Worm (Caenorhabditis elegans) whole organism, L3 larva: ENCODE data around the gene abu-1.

Source experiments
- aly-2 ChIP-seq: fragments of 150-350 bp; optimal IDR thresholded peaks from 2 replicates; lab custom pipeline; 2014; ENCODE audit warnings: missing biosample characterization, missing genetic modification characterization
- ama-1 ChIP-seq: fragments of 150-350 bp; optimal IDR thresholded peaks from 2 replicates; lab custom pipeline; 2018
- ceh-16 ChIP-seq: sonication (generic microtip); optimal IDR thresholded peaks from 2 replicates; lab custom pipeline; 2017; ENCODE audit warnings: missing biosample characterization, missing genetic modification characterization
- ceh-28 ChIP-seq: fragments of 150-350 bp; optimal IDR thresholded peaks from 2 replicates; lab custom pipeline; 2014; ENCODE audit warnings: missing biosample characterization, missing genetic modification reagents, missing genetic modification characterization
- ceh-82 ChIP-seq: fragments of 150-350 bp; optimal IDR thresholded peaks from 2 replicates; lab custom pipeline; 2014; ENCODE audit warnings: missing biosample characterization, missing genetic modification characterization
- daf-12 ChIP-seq: fragments of 150-350 bp; optimal IDR thresholded peaks from 2 replicates; lab custom pipeline; 2014; ENCODE audit warnings: missing biosample characterization, missing genetic modification reagents, missing genetic modification characterization
- egl-27 ChIP-seq: sonication (generic microtip); optimal IDR thresholded peaks from 4 replicates; lab custom pipeline; 2017; ENCODE audit warnings: missing biosample characterization, missing genetic modification reagents, missing genetic modification characterization
- egl-5 ChIP-seq: fragments of 150-350 bp; optimal IDR thresholded peaks from 2 replicates; lab custom pipeline; 2017; ENCODE audit warnings: missing biosample characterization, missing genetic modification reagents, missing genetic modification characterization, inconsistent platforms
- elt-2 ChIP-seq: sonication (generic microtip); optimal IDR thresholded peaks from 2 replicates; lab custom pipeline; 2016; ENCODE audit warnings: missing genetic modification reagents, mild to moderate bottlenecking, missing genetic modification characterization, missing compliant biosample characterization
- eor-1 ChIP-seq, 2 experiments: fragments of 150-350 bp; optimal IDR thresholded peaks; 2 replicates each; lab custom pipeline; 2014 to 2018; ENCODE audit warnings: missing biosample characterization in 2 of 2, missing genetic modification characterization in 2 of 2
- fkh-10 ChIP-seq: sonication (generic microtip); optimal IDR thresholded peaks from 2 replicates; lab custom pipeline; 2017; ENCODE audit warnings: missing biosample characterization, missing genetic modification reagents, missing genetic modification characterization
- fkh-2 ChIP-seq: fragments of 150-350 bp; optimal IDR thresholded peaks from 2 replicates; lab custom pipeline; 2014; ENCODE audit warnings: missing biosample characterization, missing genetic modification reagents, missing genetic modification characterization
- fos-1 ChIP-seq: fragments of 150-350 bp; optimal IDR thresholded peaks from 2 replicates; lab custom pipeline; 2014; ENCODE audit warnings: missing biosample characterization, missing genetic modification characterization
- hmg-11 ChIP-seq: sonication (generic microtip); optimal IDR thresholded peaks from 2 replicates; lab custom pipeline; 2016; ENCODE audit warnings: missing genetic modification characterization, missing compliant biosample characterization
- jun-1 ChIP-seq: fragments of 150-350 bp; optimal IDR thresholded peaks from 2 replicates; lab custom pipeline; 2014; ENCODE audit warnings: missing biosample characterization, missing genetic modification reagents, missing genetic modification characterization
- lin-15B ChIP-seq: fragments of 150-350 bp; optimal IDR thresholded peaks from 2 replicates; lab custom pipeline; 2014; ENCODE audit warnings: missing biosample characterization, missing genetic modification characterization
- lin-39 ChIP-seq: fragments of 150-350 bp; optimal IDR thresholded peaks from 2 replicates; lab custom pipeline; 2018; ENCODE audit warnings: missing biosample characterization, missing genetic modification reagents, missing genetic modification characterization
- mdl-1 ChIP-seq: fragments of 150-350 bp; optimal IDR thresholded peaks from 2 replicates; lab custom pipeline; 2014; ENCODE audit warnings: missing biosample characterization, missing genetic modification characterization
- mml-1 ChIP-seq: fragments of 150-350 bp; sonication (generic microtip); optimal IDR thresholded peaks from 3 replicates; lab custom pipeline; 2014; ENCODE audit warnings: missing biosample characterization, missing genetic modification characterization
- nfya-1 ChIP-seq: sonication (generic microtip); optimal IDR thresholded peaks from 2 replicates; lab custom pipeline; 2017; ENCODE audit warnings: missing genetic modification characterization, mild to moderate bottlenecking, missing compliant biosample characterization, antibody characterized with exemption, moderate library complexity; ENCODE audit not compliant: insufficient read depth
- nhr-11 ChIP-seq: fragments of 150-350 bp; optimal IDR thresholded peaks from 2 replicates; lab custom pipeline; 2014; ENCODE audit warnings: missing biosample characterization, missing genetic modification characterization
- nhr-12 ChIP-seq: fragments of 150-350 bp; optimal IDR thresholded peaks from 2 replicates; lab custom pipeline; 2014; ENCODE audit warnings: missing biosample characterization, missing genetic modification characterization
- nhr-23 ChIP-seq: fragments of 150-350 bp; optimal IDR thresholded peaks from 2 replicates; lab custom pipeline; 2014; ENCODE audit warnings: missing biosample characterization, missing genetic modification reagents, missing genetic modification characterization
- nhr-237 ChIP-seq: fragments of 150-350 bp; optimal IDR thresholded peaks from 2 replicates; lab custom pipeline; 2014; ENCODE audit warnings: missing biosample characterization, missing genetic modification characterization
- nhr-25 ChIP-seq: sonication (generic microtip); optimal IDR thresholded peaks from 2 replicates; lab custom pipeline; 2017; ENCODE audit warnings: missing biosample characterization, missing genetic modification characterization
- nhr-28 ChIP-seq: fragments of 150-350 bp; optimal IDR thresholded peaks from 2 replicates; lab custom pipeline; 2014; ENCODE audit warnings: missing biosample characterization, missing genetic modification characterization
- nhr-43 ChIP-seq: sonication (generic microtip); optimal IDR thresholded peaks from 2 replicates; lab custom pipeline; 2016; ENCODE audit warnings: mild to moderate bottlenecking, missing genetic modification characterization, missing compliant biosample characterization; ENCODE audit not compliant: poor library complexity, severe bottlenecking
- nhr-67 ChIP-seq: fragments of 150-350 bp; optimal IDR thresholded peaks from 2 replicates; lab custom pipeline; 2014; ENCODE audit warnings: missing biosample characterization, missing genetic modification characterization
- nhr-76 ChIP-seq: fragments of 150-350 bp; sonication (generic microtip); optimal IDR thresholded peaks from 5 replicates; lab custom pipeline; 2014; ENCODE audit warnings: missing biosample characterization, missing genetic modification characterization
- nhr-77 ChIP-seq: fragments of 150-350 bp; optimal IDR thresholded peaks from 2 replicates; lab custom pipeline; 2014; ENCODE audit warnings: missing biosample characterization, missing genetic modification characterization
- pha-4 ChIP-seq: fragments of 150-350 bp; optimal IDR thresholded peaks from 2 replicates; lab custom pipeline; 2014; ENCODE audit warnings: missing biosample characterization, missing genetic modification reagents, missing genetic modification characterization
- pqm-1 ChIP-seq: fragments of 150-350 bp; optimal IDR thresholded peaks from 2 replicates; lab custom pipeline; 2017; ENCODE audit warnings: missing biosample characterization, missing genetic modification characterization, inconsistent platforms
- sea-2 ChIP-seq: fragments of 150-350 bp; sonication (generic microtip); optimal IDR thresholded peaks from 4 replicates; lab custom pipeline; 2014; ENCODE audit warnings: missing biosample characterization, missing genetic modification reagents, missing genetic modification characterization
- skn-1 ChIP-seq: fragments of 150-350 bp; optimal IDR thresholded peaks from 2 replicates; lab custom pipeline; 2014; ENCODE audit warnings: missing biosample characterization, missing genetic modification characterization
- snpc-4 ChIP-seq: fragments of 150-350 bp; optimal IDR thresholded peaks from 2 replicates; lab custom pipeline; 2014; ENCODE audit warnings: missing biosample characterization, missing genetic modification characterization
- unc-39 ChIP-seq: sonication (generic microtip); optimal IDR thresholded peaks from 4 replicates; lab custom pipeline; 2017; ENCODE audit warnings: missing biosample characterization, missing genetic modification characterization
- unc-62 ChIP-seq: fragments of 150-350 bp; sonication (generic microtip); optimal IDR thresholded peaks from 4 replicates; lab custom pipeline; 2014; ENCODE audit warnings: missing biosample characterization, missing genetic modification reagents, missing genetic modification characterization

Gene abu-1

ce11 chrV:10406313-10406712, 24.7 kb upstream of the abu-1 start, which contains the start of gene F15H10.7:
TSS of gene F15H10.7 (minus strand) at chrV:10406413.
- TF ChIP-seq skn-1 = no peak
- TF ChIP-seq nhr-67 = no peak
- no peak for TF ChIP-seq aly-2 (tag; lab: Kevin White, UChicago)
- no peak for TF ChIP-seq nhr-76 (tag; lab: Kevin White, UChicago)
- no peak for TF ChIP-seq nfya-1
- no peak for TF ChIP-seq eor-1 (tag; optimal IDR thresholded peaks at IDR 0.05; lab: Kevin White, UChicago)
- TF ChIP-seq fkh-2 = no peak
- TF ChIP-seq unc-62 = no peak
- no peak for TF ChIP-seq nhr-11 (tag; lab: Kevin White, UChicago)
- TF ChIP-seq ceh-28 (tag; lab: Kevin White, UChicago) = no peak
- no peak for TF ChIP-seq ceh-16 (tag; lab: Kevin White, UChicago)
- no peak for TF ChIP-seq mml-1
- no peak for TF ChIP-seq nhr-28
- TF ChIP-seq hmg-11 (tag; lab: Kevin White, UChicago) = no peak
- no peak for TF ChIP-seq lin-15B
- no peak for TF ChIP-seq unc-39
- no peak for TF ChIP-seq nhr-77 (tag; lab: Kevin White, UChicago)
- no peak for TF ChIP-seq sea-2 (GFP tag; lab: Kevin White, UChicago)

- TF ChIP-seq hmg-11 (tag; lab: Kevin White, UChicago) (no peak), elt-2 (tag; lab: Kevin White, UChicago) (no peak), nhr-25 (tag; lab: Kevin White, UChicago) (no peak)
These were observed 23.1 kb upstream of the abu-1 start for ce11 chrV:10404701-10405100.

ce11 chrV:10402804-10403203, 21.2 kb upstream of the abu-1 start, which contains the start of gene F15H10.8:
TSS of gene F15H10.8 (minus strand) at chrV:10402904.
- TF ChIP-seq nhr-12 (tag; lab: Kevin White, UChicago) = no peak
- TF ChIP-seq fkh-10 (GFP tag; lab: Kevin White, UChicago) = no peak
- TF ChIP-seq elt-2 (tag; lab: Kevin White, UChicago) = no peak
- no peak for TF ChIP-seq egl-27 (tag; lab: Kevin White, UChicago)
- no peak for TF ChIP-seq snpc-4 (tag; lab: Kevin White, UChicago)
- TF ChIP-seq aly-2 (tag; lab: Kevin White, UChicago) = no peak
- no peak for TF ChIP-seq unc-62
- no peak for TF ChIP-seq jun-1 (tag; lab: Kevin White, UChicago)
- no peak for TF ChIP-seq nhr-237 (tag; lab: Kevin White, UChicago)
- TF ChIP-seq daf-12 = no peak
- TF ChIP-seq egl-5 = no peak
- TF ChIP-seq ceh-82 (tag; lab: Kevin White, UChicago) = no peak
- no peak for TF ChIP-seq fos-1 (tag; lab: Kevin White, UChicago)
- TF ChIP-seq nhr-28 = no peak
- no peak for TF ChIP-seq ama-1 (lab: Kevin White, UChicago)
- no peak for TF ChIP-seq mdl-1 (tag; lab: Kevin White, UChicago)
- no peak for TF ChIP-seq nhr-43
- no peak for TF ChIP-seq lin-39

- TF ChIP-seq elt-2 (tag; lab: Kevin White, UChicago) (peak; percentile 96), unc-62 (no peak), daf-12 (no peak), pha-4 (tag; lab: Kevin White, UChicago) (peak; percentile 53), nhr-77 (tag; lab: Kevin White, UChicago) (no peak), hmg-11 (tag; lab: Kevin White, UChicago) (no peak), egl-5 (no peak), nhr-67 (no peak), ceh-16 (tag; lab: Kevin White, UChicago) (no peak), pqm-1 (tag; lab: Kevin White, UChicago) (peak; percentile 80), jun-1 (tag; lab: Kevin White, UChicago) (peak; percentile 14), ama-1 (lab: Kevin White, UChicago) (no peak)
These were observed 17.7 kb upstream of the abu-1 start for ce11 chrV:10399290-10399689.

ce11 chrV:10398431-10398830, 16.8 kb upstream of the abu-1 start, which contains the start of gene ugt-2:
TSS of gene ugt-2 (plus strand) at chrV:10398801.
- TF ChIP-seq elt-2 (tag; lab: Kevin White, UChicago) = peak; percentile 62
- TF ChIP-seq ceh-16 (tag; lab: Kevin White, UChicago) = no peak
- TF ChIP-seq nhr-23 (tag; lab: Kevin White, UChicago) = no peak
- TF ChIP-seq pqm-1 (tag; lab: Kevin White, UChicago) = peak; percentile 60
- peak; percentile 9 for TF ChIP-seq pha-4 (tag; lab: Kevin White, UChicago)
